Worm (Caenorhabditis elegans) whole organism, L1 larva: ENCODE data around the gene oig-1.

Experiments used
- C16A3.4 ChIP-seq: fragments of 150-350 bp; optimal IDR thresholded peaks from 2 replicates; lab custom pipeline; 2014; ENCODE audit warnings: missing biosample characterization, missing genetic modification characterization
- C34B4.2 ChIP-seq: sonication (generic microtip); optimal IDR thresholded peaks from 2 replicates; lab custom pipeline; 2017; ENCODE audit warnings: mild to moderate bottlenecking, missing genetic modification characterization, missing compliant biosample characterization
- F16B12.6 ChIP-seq: fragments of 150-350 bp; optimal IDR thresholded peaks from 2 replicates; lab custom pipeline; 2014; ENCODE audit warnings: missing biosample characterization, missing genetic modification characterization
- aly-2 ChIP-seq: fragments of 150-350 bp; optimal IDR thresholded peaks from 2 replicates; lab custom pipeline; 2014; ENCODE audit warnings: missing biosample characterization, missing genetic modification characterization
- blmp-1 ChIP-seq: fragments of 150-350 bp; optimal IDR thresholded peaks from 2 replicates; lab custom pipeline; 2014; ENCODE audit warnings: missing biosample characterization, missing genetic modification characterization
- ceh-8 ChIP-seq: fragments of 200-800 bp; sonication (Bioruptor generic); optimal IDR thresholded peaks from 2 replicates; lab custom pipeline; 2018; ENCODE audit warnings: mild to moderate bottlenecking, missing genetic modification characterization, moderate library complexity, missing compliant biosample characterization
- ceh-82 ChIP-seq, 3 experiments: fragments of 150-350 bp in 1 of 3; sonication (generic microtip) in 2 of 3; optimal IDR thresholded peaks; 2 replicates each; lab custom pipeline; 2014 to 2017; ENCODE audit warnings: missing biosample characterization in 3 of 3, missing genetic modification characterization in 3 of 3
- ceh-88 ChIP-seq: fragments of 200-800 bp; sonication (Bioruptor generic); IDR thresholded peaks from 2 replicates; pipeline ENCODE4 v1.3.6; 2022; ENCODE audit warnings: missing genetic modification characterization, missing compliant biosample characterization
- dpl-1 ChIP-seq, 3 experiments: fragments of 150-350 bp in 2 of 3; sonication (generic microtip) in 1 of 3; optimal IDR thresholded peaks; 2 replicates each; lab custom pipeline; 2014 to 2017; ENCODE audit warnings: missing biosample characterization in 3 of 3, missing genetic modification characterization in 3 of 3, missing genetic modification reagents in 3 of 3
- dsc-1 ChIP-seq: sonication (generic microtip); optimal IDR thresholded peaks from 2 replicates; lab custom pipeline; 2016; ENCODE audit warnings: mild to moderate bottlenecking, missing genetic modification characterization, missing compliant biosample characterization
- efl-1 ChIP-seq, 4 experiments: fragments of 150-350 bp; optimal IDR thresholded peaks in 3 of 4; peaks in 1 of 4; 1 replicate in 1 of 4; 2 replicates in 3 of 4; lab custom pipeline; 2014; ENCODE audit warnings: missing biosample characterization in 2 of 4, missing genetic modification characterization in 2 of 4, missing genetic modification reagents in 2 of 4
- efl-3 ChIP-seq: fragments of 200-800 bp; sonication (Bioruptor generic); optimal IDR thresholded peaks from 2 replicates; lab custom pipeline; 2018; ENCODE audit warnings: mild to moderate bottlenecking, missing genetic modification characterization, missing compliant biosample characterization
- egl-27 ChIP-seq, 2 experiments: fragments of 150-350 bp in 1 of 2; sonication (generic microtip); optimal IDR thresholded peaks; 3 replicates each; lab custom pipeline; 2017 to 2018; ENCODE audit warnings: missing biosample characterization in 2 of 2, missing genetic modification characterization in 2 of 2, missing genetic modification reagents in 2 of 2
- ets-5 ChIP-seq: fragments of 200-800 bp; sonication (Bioruptor generic); IDR thresholded peaks from 2 replicates; pipeline ENCODE4 v1.3.6; 2022; ENCODE audit warnings: missing genetic modification characterization, missing compliant biosample characterization
- fkh-8 ChIP-seq: sonication (generic microtip); optimal IDR thresholded peaks from 2 replicates; lab custom pipeline; 2016; ENCODE audit warnings: mild to moderate bottlenecking, missing genetic modification characterization, missing compliant biosample characterization
- fos-1 ChIP-seq: fragments of 150-350 bp; optimal IDR thresholded peaks from 2 replicates; lab custom pipeline; 2014; ENCODE audit warnings: missing biosample characterization, missing genetic modification characterization
- hlh-17 ChIP-seq: fragments of 200-800 bp; sonication (Bioruptor generic); optimal IDR thresholded peaks from 2 replicates; lab custom pipeline; 2018; ENCODE audit warnings: missing genetic modification characterization, mild to moderate bottlenecking, missing compliant biosample characterization, moderate library complexity, borderline replicate concordance
- isw-1 ChIP-seq: fragments of 200-800 bp; sonication (Bioruptor generic); IDR thresholded peaks from 2 replicates; pipeline ENCODE4 v1.3.6; 2022; ENCODE audit warnings: missing genetic modification characterization, missing compliant biosample characterization
- lin-13 ChIP-seq: fragments of 150-350 bp; optimal IDR thresholded peaks from 2 replicates; lab custom pipeline; 2014; ENCODE audit warnings: missing biosample characterization, missing genetic modification reagents, missing genetic modification characterization
- lin-15B ChIP-seq: fragments of 150-350 bp; sonication (generic microtip); optimal IDR thresholded peaks from 3 replicates; lab custom pipeline; 2014; ENCODE audit warnings: missing biosample characterization, missing genetic modification characterization
- lin-35 ChIP-seq, 2 experiments: fragments of 150-350 bp; optimal IDR thresholded peaks; 2 replicates each; lab custom pipeline; 2014; ENCODE audit warnings: missing biosample characterization in 2 of 2, missing genetic modification characterization in 2 of 2, missing genetic modification reagents in 2 of 2
- lsy-2 ChIP-seq, 2 experiments: fragments of 150-350 bp; optimal IDR thresholded peaks; 2 replicates each; lab custom pipeline; 2014; ENCODE audit warnings: missing biosample characterization in 2 of 2, missing genetic modification characterization in 2 of 2
- mdl-1 ChIP-seq, 2 experiments: fragments of 150-350 bp; optimal IDR thresholded peaks; 2 replicates each; lab custom pipeline; 2014 to 2017; ENCODE audit warnings: missing biosample characterization in 2 of 2, missing genetic modification characterization in 2 of 2, inconsistent platforms in 1 of 2
- mep-1 ChIP-seq: fragments of 150-350 bp; optimal IDR thresholded peaks from 2 replicates; lab custom pipeline; 2014; ENCODE audit warnings: missing biosample characterization, missing genetic modification characterization
- nhr-11 ChIP-seq: fragments of 150-350 bp; optimal IDR thresholded peaks from 2 replicates; lab custom pipeline; 2014; ENCODE audit warnings: missing biosample characterization, missing genetic modification characterization
- nhr-12 ChIP-seq: sonication (generic microtip); optimal IDR thresholded peaks from 2 replicates; lab custom pipeline; 2017; ENCODE audit warnings: missing biosample characterization, missing genetic modification characterization
- nhr-19 ChIP-seq: fragments of 200-800 bp; sonication (Bioruptor generic); conservative IDR thresholded peaks from 2 replicates; pipeline ENCODE4 v1.3.6; 2022; ENCODE audit warnings: missing genetic modification characterization, missing compliant biosample characterization
- nhr-20 ChIP-seq: sonication (generic microtip); optimal IDR thresholded peaks from 2 replicates; lab custom pipeline; 2016; ENCODE audit warnings: mild to moderate bottlenecking, missing genetic modification characterization, missing compliant biosample characterization
- nhr-47 ChIP-seq: sonication (generic microtip); optimal IDR thresholded peaks from 2 replicates; lab custom pipeline; 2016; ENCODE audit warnings: mild to moderate bottlenecking, missing genetic modification characterization, moderate library complexity, missing compliant biosample characterization
- nhr-71 ChIP-seq: sonication (generic microtip); optimal IDR thresholded peaks from 2 replicates; lab custom pipeline; 2016; ENCODE audit warnings: mild to moderate bottlenecking, missing genetic modification characterization, moderate library complexity, missing compliant biosample characterization
- nhr-77 ChIP-seq: fragments of 150-350 bp; optimal IDR thresholded peaks from 2 replicates; lab custom pipeline; 2014; ENCODE audit warnings: missing biosample characterization, missing genetic modification characterization
- nhr-84 ChIP-seq: sonication (generic microtip); optimal IDR thresholded peaks from 2 replicates; lab custom pipeline; 2017; ENCODE audit warnings: missing biosample characterization, missing genetic modification characterization
- nhr-85 ChIP-seq: sonication (generic microtip); peaks from one replicate; lab custom pipeline; 2016; ENCODE audit warnings: missing genetic modification characterization, inconsistent platforms, missing compliant biosample characterization
- nhr-90 ChIP-seq: sonication (generic microtip); optimal IDR thresholded peaks from 2 replicates; lab custom pipeline; 2016; ENCODE audit warnings: mild to moderate bottlenecking, missing genetic modification characterization, missing compliant biosample characterization; ENCODE audit not compliant: poor library complexity
- pag-3 ChIP-seq: sonication (generic microtip); optimal IDR thresholded peaks from 2 replicates; lab custom pipeline; 2017; ENCODE audit warnings: missing genetic modification characterization, mild to moderate bottlenecking, missing compliant biosample characterization, antibody characterized with exemption, borderline replicate concordance; ENCODE audit not compliant: insufficient read depth
- rnt-1 ChIP-seq: sonication (generic microtip); optimal IDR thresholded peaks from 2 replicates; lab custom pipeline; 2016; ENCODE audit warnings: mild to moderate bottlenecking, missing genetic modification characterization, moderate library complexity, missing compliant biosample characterization
- skn-1 ChIP-seq: fragments of 150-350 bp; optimal IDR thresholded peaks from 2 replicates; lab custom pipeline; 2014; ENCODE audit warnings: missing biosample characterization, missing genetic modification characterization
- snpc-4 ChIP-seq: fragments of 150-350 bp; optimal IDR thresholded peaks from 2 replicates; lab custom pipeline; 2014; ENCODE audit warnings: missing biosample characterization, missing genetic modification characterization
- sox-4 ChIP-seq: sonication (generic microtip); optimal IDR thresholded peaks from 2 replicates; lab custom pipeline; 2016; ENCODE audit warnings: missing genetic modification characterization, missing compliant biosample characterization
- swsn-7 ChIP-seq: sonication (generic microtip); optimal IDR thresholded peaks from 2 replicates; lab custom pipeline; 2016; ENCODE audit warnings: missing genetic modification characterization, missing compliant biosample characterization
- unc-130 ChIP-seq: fragments of 150-350 bp; optimal IDR thresholded peaks from 2 replicates; lab custom pipeline; 2017; ENCODE audit warnings: missing biosample characterization, missing genetic modification characterization, inconsistent platforms
- unc-30 ChIP-seq: sonication (generic microtip); optimal IDR thresholded peaks from 2 replicates; lab custom pipeline; 2017; ENCODE audit warnings: missing biosample characterization, missing genetic modification characterization
- unc-62 ChIP-seq: fragments of 150-350 bp; optimal IDR thresholded peaks from 2 replicates; lab custom pipeline; 2014; ENCODE audit warnings: missing biosample characterization, missing genetic modification reagents, missing genetic modification characterization
- unc-86 ChIP-seq: sonication (generic microtip); optimal IDR thresholded peaks from 2 replicates; lab custom pipeline; 2016; ENCODE audit warnings: missing genetic modification characterization, missing compliant biosample characterization
- xbp-1 ChIP-seq: sonication (generic microtip); optimal IDR thresholded peaks from 2 replicates; lab custom pipeline; 2016; ENCODE audit warnings: missing genetic modification characterization, missing compliant biosample characterization

The oig-1 gene

ce11 chrIII:6489493-6489892, 36.0 kb downstream of the oig-1 start, which contains the start of gene rpt-3:
Gene rpt-3, plus strand, starts transcription at chrIII:6489793.
- TF ChIP-seq sox-4 (tag; lab: Kevin White, UChicago) (no peak), efl-3 (GFP tag; lab: Kevin White, UChicago) (no peak), hlh-17 (GFP tag; lab: Kevin White, UChicago) (no peak), F16B12.6 (tag; lab: Kevin White, UChicago) (no peak), ceh-88 (GFP tag; lab: Robert Waterston, UW) (no peak), unc-86 (tag; lab: Kevin White, UChicago) (no peak), pag-3 (tag; lab: Kevin White, UChicago) (no peak), nhr-85 (tag; lab: Kevin White, UChicago) (no peak)

- TF ChIP-seq nhr-20 (peak; percentile 62), swsn-7 (peak; percentile 50), nhr-47 (tag; lab: Kevin White, UChicago) (no peak), ceh-8 (no peak), C16A3.4 (tag; lab: Kevin White, UChicago) (peak; percentile 49), dsc-1 (peak; percentile 39), nhr-84 (tag; lab: Kevin White, UChicago) (no peak), lin-15B (tag; lab: Kevin White, UChicago) (peak; percentile 13), fkh-8 (tag; lab: Kevin White, UChicago) (peak; percentile 7), snpc-4 (tag; lab: Kevin White, UChicago) (peak; percentile 16), mep-1 (tag; lab: Kevin White, UChicago) (peak; percentile 36), skn-1 (tag; lab: Kevin White, UChicago) (peak; percentile 98), mdl-1 (tag; optimal IDR thresholded peaks at IDR 0.05; lab: Kevin White, UChicago) (peak in 1 of 2 experiments; percentile 36), sox-4 (tag; lab: Kevin White, UChicago) (no peak), ceh-82 (tag; optimal IDR thresholded peaks at IDR 0.05; lab: Kevin White, UChicago) (peak; percentile 5 to 50 (median 33)), fos-1 (tag; lab: Kevin White, UChicago) (peak; percentile 28), rnt-1 (peak; percentile 52), nhr-71 (tag; lab: Kevin White, UChicago) (peak; percentile 65), xbp-1 (tag; lab: Kevin White, UChicago) (peak; percentile 49), nhr-11 (tag; lab: Kevin White, UChicago) (no peak), egl-27 (tag; optimal IDR thresholded peaks at IDR 0.05; lab: Kevin White, UChicago) (no peak), ets-5 (no peak), lin-35 (GFP tag; optimal IDR thresholded peaks at IDR 0.05; lab: Kevin White, UChicago) (peak; percentile 54 to 64), nhr-77 (tag; lab: Kevin White, UChicago) (no peak), unc-30 (tag; lab: Kevin White, UChicago) (no peak), nhr-19 (peak; percentile 55), dpl-1 (GFP tag; optimal IDR thresholded peaks at IDR 0.05; lab: Kevin White, UChicago) (peak; percentile 66 to 74 (median 72)), nhr-12 (no peak), efl-1 (optimal IDR thresholded peaks at IDR 0.05; lab: Kevin White, UChicago) (peak; percentile 64 to 77), efl-1 (GFP tag; optimal IDR thresholded peaks at IDR 0.05 in 1 of 2; lab: Kevin White, UChicago) (peak; percentile 72 to 96), blmp-1 (tag; lab: Kevin White, UChicago) (peak; percentile 43), isw-1 (GFP tag; lab: Robert Waterston, UW) (peak; percentile 36), F16B12.6 (tag; lab: Kevin White, UChicago) (peak; percentile 95), unc-130 (tag; lab: Kevin White, UChicago) (no peak), aly-2 (tag; lab: Kevin White, UChicago) (no peak), unc-62 (GFP tag; lab: Kevin White, UChicago) (no peak), lsy-2 (tag; optimal IDR thresholded peaks at IDR 0.05; lab: Kevin White, UChicago) (peak; percentile 72 to 76), nhr-90 (tag; lab: Kevin White, UChicago) (peak; percentile 24), lin-13 (GFP tag; lab: Kevin White, UChicago) (peak; percentile 16), C34B4.2 (tag; lab: Kevin White, UChicago) (no peak), nhr-85 (tag; lab: Kevin White, UChicago) (peak; percentile 79)
These were observed 36.5 kb downstream of the oig-1 start for ce11 chrIII:6488916-6489315.
